Worm (Caenorhabditis elegans) whole organism, mixed stage, embryonic: Measurements from ENCODE around the gene hyls-1.

Source experiments
- blmp-1 ChIP-seq: fragments of 150-350 bp; optimal IDR thresholded peaks from 2 replicates; lab custom pipeline; 2014; ENCODE audit warnings: missing biosample characterization, missing genetic modification characterization
- ceh-83 ChIP-seq: fragments of 200-800 bp; sonication (Bioruptor generic); optimal IDR thresholded peaks from 2 replicates; lab custom pipeline; 2018; ENCODE audit warnings: mild to moderate bottlenecking, missing genetic modification characterization, missing compliant biosample characterization
- lin-32 ChIP-seq: fragments of 200-800 bp; sonication (Bioruptor generic); optimal IDR thresholded peaks from 2 replicates; lab custom pipeline; 2018; ENCODE audit warnings: mild to moderate bottlenecking, missing genetic modification characterization, missing compliant biosample characterization
- nhr-2 ChIP-seq: fragments of 150-350 bp; optimal IDR thresholded peaks from 2 replicates; lab custom pipeline; 2014; ENCODE audit warnings: missing biosample characterization, missing genetic modification characterization
- nhr-28 ChIP-seq: fragments of 150-350 bp; optimal IDR thresholded peaks from 2 replicates; lab custom pipeline; 2014; ENCODE audit warnings: missing biosample characterization, missing genetic modification characterization
- pha-4 ChIP-seq: fragments of 150-350 bp; optimal IDR thresholded peaks from 2 replicates; lab custom pipeline; 2018; ENCODE audit warnings: missing biosample characterization, missing genetic modification reagents, missing genetic modification characterization
- snpc-4 ChIP-seq: fragments of 150-350 bp; optimal IDR thresholded peaks from 2 replicates; lab custom pipeline; 2014; ENCODE audit warnings: missing biosample characterization, missing genetic modification characterization
- unc-120 ChIP-seq: sonication (generic microtip); optimal IDR thresholded peaks from 2 replicates; lab custom pipeline; 2017; ENCODE audit warnings: missing genetic modification characterization, missing compliant biosample characterization; ENCODE audit not compliant: poor library complexity, severe bottlenecking
- ztf-11 ChIP-seq: fragments of 150-350 bp; optimal IDR thresholded peaks from 2 replicates; lab custom pipeline; 2014; ENCODE audit warnings: missing biosample characterization, missing genetic modification characterization

The hyls-1 gene

DNA sequence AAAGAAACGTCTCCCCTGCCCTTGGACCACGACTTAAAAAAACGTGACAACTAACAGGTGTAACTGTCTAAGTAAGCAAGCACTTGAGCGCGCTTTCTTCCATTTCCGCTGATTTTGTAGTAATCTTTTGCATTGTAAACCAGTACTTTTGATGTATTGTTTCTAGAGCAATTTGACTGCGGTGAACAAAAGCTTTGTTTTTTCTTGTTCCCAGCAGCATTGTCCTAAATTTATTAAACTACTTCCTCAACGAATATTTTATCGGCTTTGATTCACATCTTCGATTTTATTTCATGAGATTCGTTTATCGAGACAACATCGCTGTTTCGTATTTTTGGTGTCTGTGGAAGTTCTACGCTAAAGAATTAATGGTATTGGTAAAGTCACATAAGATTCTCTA, 51.5 kb downstream of the hyls-1 start, which contains the start of gene C13A2.1:
C13A2.1 (plus strand) TSS at position 301 of the 400 bp plus-strand sequence.
- TF ChIP-seq pha-4 (tag; lab: Kevin White, UChicago) (no peak), unc-120 (no peak), nhr-2 (no peak), ztf-11 (tag; lab: Kevin White, UChicago) (no peak), snpc-4 (tag; lab: Kevin White, UChicago) (no peak), blmp-1 (no peak), nhr-28 (no peak), lin-32 (GFP tag; lab: Kevin White, UChicago) (no peak), ceh-83 (GFP tag; lab: Kevin White, UChicago) (no peak)
